Worm (Caenorhabditis elegans): ENCODE data around the gene srz-74.
"Not testable (repeated sequence)": the region's sequence is repeated elsewhere in the genome, so short reads cannot be mapped to it uniquely, and the experiment has no call there.

The srz-74 gene

DNA sequence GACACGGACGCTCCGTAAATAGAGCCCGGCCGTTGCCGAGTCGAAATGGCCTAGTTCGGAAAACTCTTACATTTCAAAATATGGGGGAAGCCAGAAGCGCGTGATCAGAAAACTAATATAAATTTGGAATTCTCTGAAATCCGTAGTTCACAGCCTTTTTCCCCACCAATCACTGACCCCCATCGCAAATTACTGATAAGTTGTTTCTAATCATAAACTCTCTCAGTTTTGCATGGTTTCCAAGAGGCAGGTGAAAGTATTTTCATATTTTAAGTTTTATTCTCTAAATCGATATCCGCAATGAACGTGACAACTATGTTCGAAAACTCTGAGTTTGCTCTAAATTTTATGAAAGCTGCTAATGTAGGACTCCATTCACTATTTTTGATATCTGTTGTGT lies at the start of gene srz-74:
Gene srz-74, plus strand, starts transcription at position 301 of the 400 bp plus-strand sequence.
- no peak for TF ChIP-seq unc-62 (GFP tag; optimal IDR thresholded peaks at IDR 0.05)

ce11 chrIV:16280614-16281013 lies 48.6 kb upstream of the srz-74 start, which contains the start of gene clec-191:
TSS of gene clec-191 (minus strand) at chrIV:16280714.
- TF ChIP-seq unc-62 (GFP tag; optimal IDR thresholded peaks at IDR 0.05): no peak

DNA sequence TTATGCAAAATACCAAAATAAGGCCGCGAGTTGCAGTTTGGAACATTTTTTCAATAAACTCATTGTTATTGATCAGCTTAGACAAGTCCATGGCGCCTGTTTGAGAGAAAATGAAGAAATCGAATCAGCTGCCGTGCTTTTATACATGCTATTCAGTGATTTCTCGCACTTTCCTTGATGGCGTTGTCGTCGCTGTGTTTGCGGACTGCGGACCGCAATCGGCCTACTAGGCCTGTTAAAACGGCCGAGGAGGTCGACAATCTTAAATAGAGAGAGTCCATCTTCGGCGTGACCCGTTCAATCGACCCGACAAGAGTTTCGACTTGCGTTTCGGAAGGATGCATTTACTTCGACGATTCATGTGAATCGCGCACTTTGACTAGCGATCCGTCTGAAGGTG lies 38.5 kb upstream of the srz-74 start, which contains the start of gene srz-75:
Gene srz-75, minus strand, starts transcription at position 101 of the 400 bp plus-strand sequence.
- TF ChIP-seq unc-62 (GFP tag; optimal IDR thresholded peaks at IDR 0.05): no peak

- TF ChIP-seq unc-62 (GFP tag; optimal IDR thresholded peaks at IDR 0.05): no peak
Observed at ce11 chrIV:16293889-16294288, 35.4 kb upstream of the srz-74 start.

DNA sequence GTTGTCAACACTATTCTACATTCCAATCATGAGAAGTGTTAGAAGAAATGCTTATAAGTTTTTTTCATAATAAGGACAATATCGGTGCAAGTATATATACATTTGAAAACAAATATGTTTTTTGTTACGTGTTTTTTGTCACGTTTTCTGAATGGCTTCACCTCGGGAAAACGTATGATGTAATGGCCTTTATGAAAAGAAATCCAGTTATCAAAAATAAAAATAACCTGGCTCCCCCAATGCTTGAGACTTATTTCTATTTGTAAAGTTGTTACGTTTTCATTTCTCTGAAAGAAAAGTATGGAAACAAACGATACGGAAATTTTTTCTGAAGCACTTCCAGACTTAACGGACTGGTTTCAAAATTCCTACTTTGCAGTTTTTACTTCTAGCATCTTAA lies 30.4 kb upstream of the srz-74 start, which contains the start of gene srz-72:
Gene srz-72, plus strand, starts transcription at position 301 of the 400 bp plus-strand sequence.
- TF ChIP-seq unc-62 (GFP tag; optimal IDR thresholded peaks at IDR 0.05): no peak

DNA sequence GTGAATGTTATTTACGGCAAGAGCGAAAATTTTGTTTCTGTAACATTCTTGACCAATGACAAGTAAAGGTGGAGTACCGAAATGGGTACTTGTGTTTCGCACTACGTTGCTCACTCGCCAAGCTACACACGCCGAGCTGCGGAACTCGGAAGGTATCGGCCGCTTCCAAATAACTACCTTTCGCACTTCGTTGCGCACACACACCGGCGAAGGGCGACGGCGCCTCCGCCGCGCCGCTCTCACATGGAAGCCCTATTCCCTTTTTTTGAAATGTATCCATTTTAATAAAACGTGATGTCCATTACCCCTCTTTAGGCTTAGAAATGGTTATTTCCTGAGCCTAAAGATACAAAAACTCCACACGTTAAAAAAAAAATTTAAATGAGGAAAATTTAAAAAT lies 22.3 kb upstream of the srz-74 start:
- TF ChIP-seq unc-62 (GFP tag; optimal IDR thresholded peaks at IDR 0.05): no peak

DNA sequence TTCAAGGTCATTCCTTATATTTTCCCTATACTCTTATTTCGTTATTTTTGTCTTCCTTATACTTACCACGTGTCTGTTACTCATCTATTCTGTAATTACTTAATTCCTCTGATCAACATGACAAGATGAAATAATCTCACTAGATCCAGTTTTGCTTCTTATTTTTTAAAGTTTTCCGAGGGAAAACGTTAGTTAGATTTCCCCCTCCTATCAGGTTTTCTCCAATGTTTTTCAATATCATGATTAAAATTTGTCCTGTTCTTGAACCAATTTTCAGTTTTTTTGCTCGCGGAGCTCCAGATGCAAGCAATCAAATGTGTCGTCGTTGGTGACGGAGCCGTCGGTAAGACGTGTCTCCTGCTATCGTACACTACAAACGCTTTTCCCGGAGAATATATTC lies 21.3 kb upstream of the srz-74 start, which contains the start of gene rac-2:
Gene rac-2, plus strand, starts transcription at position 301 of the 400 bp plus-strand sequence.
- not testable (repeated sequence) for TF ChIP-seq unc-62 (GFP tag; optimal IDR thresholded peaks at IDR 0.05)

DNA sequence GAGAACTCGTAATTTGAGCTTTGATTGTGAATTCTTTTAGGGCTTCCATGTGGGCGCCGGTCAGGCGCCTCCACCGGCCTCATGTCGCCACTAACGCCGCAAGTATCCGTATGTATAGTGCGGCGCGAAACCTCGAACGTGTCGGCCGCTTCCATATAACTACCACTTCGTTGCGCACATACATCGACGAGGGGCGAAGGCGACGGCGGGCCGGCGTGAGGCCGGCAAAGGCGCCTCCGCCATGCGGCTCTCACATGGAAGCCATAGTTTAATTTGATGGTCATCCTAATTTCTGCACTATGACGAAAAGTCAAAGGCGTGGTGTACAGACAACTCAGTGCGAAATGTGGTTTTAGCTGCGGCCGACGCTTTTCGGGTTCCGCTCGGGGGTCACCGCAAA lies 19.2 kb upstream of the srz-74 start:
- no peak for TF ChIP-seq unc-62 (GFP tag; optimal IDR thresholded peaks at IDR 0.05)

ce11 chrIV:16320410-16320809 lies 8.8 kb upstream of the srz-74 start, which contains the start of gene K03D3.5:
TSS of gene K03D3.5 (minus strand) at chrIV:16320510.
- TF ChIP-seq unc-62 (GFP tag; optimal IDR thresholded peaks at IDR 0.05): no peak

DNA sequence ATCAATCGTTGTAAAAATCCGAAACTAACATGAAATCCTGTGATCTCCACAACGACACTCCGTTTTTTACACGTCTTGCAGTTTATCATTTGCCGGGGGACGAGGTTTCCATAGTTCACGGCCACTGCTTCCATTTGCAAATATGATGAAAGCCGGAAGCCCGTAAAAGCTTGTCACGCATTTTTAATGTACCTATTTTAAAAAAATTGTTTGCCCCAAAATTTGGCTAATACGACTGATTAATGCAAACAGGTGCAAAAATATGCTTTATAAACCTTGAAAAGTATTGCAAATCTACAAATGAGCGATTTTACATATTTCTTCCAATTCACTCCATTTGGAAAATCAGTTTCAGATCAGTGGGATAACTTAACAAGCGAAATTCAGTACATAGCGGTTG lies 8.4 kb upstream of the srz-74 start, which contains the start of gene srz-61:
Gene srz-61, plus strand, starts transcription at position 301 of the 400 bp plus-strand sequence.
- TF ChIP-seq unc-62 (GFP tag; optimal IDR thresholded peaks at IDR 0.05): no peak

ce11 chrIV:16323373-16323772 lies 5.9 kb upstream of the srz-74 start, which contains the start of gene srz-104:
TSS of gene srz-104 (plus strand) at chrIV:16323673.
- no peak for TF ChIP-seq unc-62 (GFP tag; optimal IDR thresholded peaks at IDR 0.05)

- TF ChIP-seq unc-62 (GFP tag; optimal IDR thresholded peaks at IDR 0.05): no peak
Observed at ce11 chrIV:16324589-16324988, 4.7 kb upstream of the srz-74 start, which contains the start of gene srz-105. TSS of gene srz-105 (plus strand) at chrIV:16324889.

ce11 chrIV:16328519-16328918 lies 740 bp upstream of the srz-74 start, which contains the start of gene K03D3.2:
TSS of gene K03D3.2 (minus strand) at chrIV:16328619.
- no peak for TF ChIP-seq unc-62 (GFP tag; optimal IDR thresholded peaks at IDR 0.05)

ce11 chrIV:16330508-16330907 lies 1.2 kb downstream of the srz-74 start:
- TF ChIP-seq unc-62 (GFP tag; optimal IDR thresholded peaks at IDR 0.05): no peak

DNA sequence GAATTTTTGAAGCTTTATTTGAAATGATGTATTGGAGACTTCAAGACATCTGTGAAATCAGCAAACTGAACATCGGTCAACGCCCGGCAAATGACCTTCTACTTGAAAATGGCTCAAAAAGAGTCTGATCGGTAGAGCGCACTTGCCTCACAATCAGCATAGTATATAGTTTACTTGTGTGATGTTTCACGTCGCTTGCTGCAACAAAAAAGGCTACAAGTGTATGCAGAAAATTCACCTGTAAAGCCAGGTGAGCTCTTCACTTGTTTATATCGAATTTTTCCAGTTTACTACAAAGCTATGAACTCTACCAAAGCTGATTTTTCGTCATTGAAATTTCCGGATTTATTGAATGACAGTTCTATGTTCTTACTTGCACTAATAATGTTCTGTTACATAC lies 3.3 kb downstream of the srz-74 start, which contains the start of gene srz-71:
Gene srz-71, plus strand, starts transcription at position 301 of the 400 bp plus-strand sequence.
- TF ChIP-seq unc-62 (GFP tag; optimal IDR thresholded peaks at IDR 0.05): no peak

DNA sequence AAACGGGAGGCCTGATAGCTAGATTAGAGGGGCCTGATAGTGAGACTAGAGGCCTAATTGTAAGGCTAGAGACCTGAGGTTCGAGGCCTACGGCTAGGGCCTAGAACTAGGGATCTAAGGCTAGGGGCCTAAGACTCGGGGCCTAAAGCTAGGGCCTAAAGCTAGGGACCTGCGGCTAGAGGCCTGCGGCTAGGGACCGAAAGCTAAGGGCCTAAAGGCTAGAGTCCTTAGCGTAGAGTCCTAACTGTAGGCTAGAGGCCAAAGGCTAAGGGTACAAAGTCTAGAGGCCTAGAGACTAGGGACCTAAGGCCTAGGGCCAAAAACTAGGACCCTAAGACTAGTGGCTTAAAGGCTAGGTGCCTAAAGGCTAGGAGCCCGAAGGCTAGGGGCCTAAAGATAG lies 3.9 kb downstream of the srz-74 start:
- TF ChIP-seq unc-62 (GFP tag; optimal IDR thresholded peaks at IDR 0.05): no peak

ce11 chrIV:16335037-16335436 lies 5.8 kb downstream of the srz-74 start, which contains the start of gene srz-38:
TSS of gene srz-38 (plus strand) at chrIV:16335337.
- no peak for TF ChIP-seq unc-62 (GFP tag; optimal IDR thresholded peaks at IDR 0.05)

Data from whole organism, dauer.